Worm (Caenorhabditis elegans) whole organism, L4 larva: ENCODE measurements around the gene try-1.

Experiments used
- T20F7.1 ChIP-seq: fragments of 200-800 bp; sonication (Bioruptor generic); optimal IDR thresholded peaks from 2 replicates; lab custom pipeline; 2018; ENCODE audit warnings: mild to moderate bottlenecking, missing genetic modification characterization, missing compliant biosample characterization
- Y105C5A.15 ChIP-seq: fragments of 200-800 bp; sonication (Bioruptor generic); IDR thresholded peaks from 2 replicates; pipeline ENCODE4 v1.3.6; 2022; ENCODE audit warnings: missing genetic modification characterization, missing compliant biosample characterization
- Y5F2A.4 ChIP-seq: fragments of 200-800 bp; sonication (Bioruptor generic); optimal IDR thresholded peaks from 2 replicates; lab custom pipeline; 2018; ENCODE audit warnings: mild to moderate bottlenecking, missing genetic modification characterization, missing compliant biosample characterization
- Y75B8A.6 ChIP-seq: fragments of 200-800 bp; sonication (Bioruptor generic); IDR thresholded peaks from 2 replicates; pipeline ENCODE4 v1.3.6; 2022; ENCODE audit warnings: missing genetic modification reagents, missing genetic modification characterization, missing compliant biosample characterization
- aha-1 ChIP-seq: fragments of 150-350 bp; peaks from one replicate; lab custom pipeline; 2014; ENCODE audit warnings: missing biosample characterization, missing genetic modification characterization
- aly-2 ChIP-seq: sonication (generic microtip); optimal IDR thresholded peaks from 2 replicates; lab custom pipeline; 2018; ENCODE audit warnings: missing biosample characterization, missing genetic modification characterization
- ceh-20 ChIP-seq: fragments of 200-800 bp; sonication (Bioruptor generic); IDR thresholded peaks from 2 replicates; pipeline ENCODE4 v1.3.6; 2022; ENCODE audit warnings: missing genetic modification reagents, missing genetic modification characterization, missing compliant biosample characterization
- ceh-28 ChIP-seq: fragments of 150-350 bp; optimal IDR thresholded peaks from 2 replicates; lab custom pipeline; 2014; ENCODE audit warnings: missing biosample characterization, missing genetic modification reagents, missing genetic modification characterization
- ceh-62 ChIP-seq: sonication (generic microtip); optimal IDR thresholded peaks from 2 replicates; lab custom pipeline; 2017; ENCODE audit warnings: missing biosample characterization, missing genetic modification characterization
- ctbp-1 ChIP-seq: fragments of 200-800 bp; sonication (Bioruptor generic); IDR thresholded peaks from 2 replicates; pipeline ENCODE4 v1.3.6; 2022; ENCODE audit warnings: missing genetic modification reagents, missing genetic modification characterization, missing compliant biosample characterization
- daf-16 ChIP-seq, 3 experiments: sonication (generic microtip); optimal IDR thresholded peaks; 2 replicates each; lab custom pipeline; 2016 to 2017; ENCODE audit warnings: missing genetic modification characterization in 3 of 3, missing genetic modification reagents in 3 of 3, mild to moderate bottlenecking in 2 of 3, missing compliant biosample characterization in 2 of 3, missing biosample characterization in 1 of 3, moderate library complexity in 1 of 3
- dmd-6 ChIP-seq: fragments of 200-800 bp; sonication (Bioruptor generic); IDR thresholded peaks from 2 replicates; pipeline ENCODE4 v1.3.6; 2022; ENCODE audit warnings: missing genetic modification reagents, missing genetic modification characterization, missing compliant biosample characterization
- dve-1 ChIP-seq: sonication (generic microtip); optimal IDR thresholded peaks from 2 replicates; lab custom pipeline; 2017; ENCODE audit warnings: antibody characterized with exemption, mild to moderate bottlenecking, missing genetic modification characterization, missing compliant biosample characterization; ENCODE audit not compliant: insufficient read depth
- egl-43 ChIP-seq: fragments of 200-800 bp; sonication (Bioruptor generic); IDR thresholded peaks from 2 replicates; pipeline ENCODE4 v1.3.6; 2022; ENCODE audit warnings: missing genetic modification reagents, missing genetic modification characterization, missing compliant biosample characterization
- fkh-10 ChIP-seq: fragments of 150-350 bp; optimal IDR thresholded peaks from 2 replicates; lab custom pipeline; 2014; ENCODE audit warnings: missing biosample characterization, missing genetic modification reagents, missing genetic modification characterization
- hif-1 ChIP-seq, 2 experiments: sonication (generic microtip); optimal IDR thresholded peaks; 2 replicates each; lab custom pipeline; 2016 to 2017; ENCODE audit warnings: missing compliant biosample characterization in 2 of 2, missing genetic modification characterization in 2 of 2, missing genetic modification reagents in 2 of 2, missing genotype in 2 of 2, mild to moderate bottlenecking in 1 of 2
- hlh-11 ChIP-seq: fragments of 200-800 bp; sonication (Bioruptor generic); optimal IDR thresholded peaks from 2 replicates; lab custom pipeline; 2018; ENCODE audit warnings: mild to moderate bottlenecking, missing genetic modification characterization, missing compliant biosample characterization
- hlh-30 ChIP-seq: sonication (generic microtip); optimal IDR thresholded peaks from 2 replicates; lab custom pipeline; 2017; ENCODE audit warnings: antibody characterized with exemption, mild to moderate bottlenecking, missing genetic modification characterization, missing compliant biosample characterization; ENCODE audit not compliant: insufficient read depth
- lin-38 ChIP-seq: fragments of 200-800 bp; sonication (Bioruptor generic); IDR thresholded peaks from 2 replicates; pipeline ENCODE4 v1.3.6; 2022; ENCODE audit warnings: missing genetic modification reagents, missing genetic modification characterization, missing compliant biosample characterization
- lin-39 ChIP-seq: fragments of 150-350 bp; optimal IDR thresholded peaks from 2 replicates; lab custom pipeline; 2014; ENCODE audit warnings: missing biosample characterization, missing genetic modification reagents, missing genetic modification characterization
- lir-3 ChIP-seq: sonication (generic microtip); optimal IDR thresholded peaks from 2 replicates; lab custom pipeline; 2016; ENCODE audit warnings: mild to moderate bottlenecking, missing genetic modification characterization, missing compliant biosample characterization
- lsy-2 ChIP-seq, 2 experiments: fragments of 150-350 bp in 1 of 2; sonication (generic microtip) in 1 of 2; optimal IDR thresholded peaks; 2 replicates each; lab custom pipeline; 2014 to 2017; ENCODE audit warnings: missing biosample characterization in 2 of 2, missing genetic modification characterization in 2 of 2
- mdl-1 ChIP-seq, 2 experiments: fragments of 150-350 bp in 1 of 2; sonication (generic microtip) in 1 of 2; optimal IDR thresholded peaks; 2 replicates each; lab custom pipeline; 2014 to 2017; ENCODE audit warnings: missing biosample characterization in 2 of 2, missing genetic modification characterization in 2 of 2
- mep-1 ChIP-seq: fragments of 150-350 bp; sonication (generic microtip); optimal IDR thresholded peaks from 3 replicates; lab custom pipeline; 2014; ENCODE audit warnings: missing biosample characterization, missing genetic modification characterization
- mes-2 ChIP-seq: sonication (generic microtip); optimal IDR thresholded peaks from 2 replicates; lab custom pipeline; 2016; ENCODE audit warnings: missing genotype, mild to moderate bottlenecking, missing genetic modification characterization, missing compliant biosample characterization; ENCODE audit not compliant: poor library complexity, severe bottlenecking
- mxl-2 ChIP-seq: fragments of 200-800 bp; sonication (Bioruptor generic); conservative IDR thresholded peaks from 2 replicates; pipeline ENCODE4 v1.3.6; 2022; ENCODE audit warnings: missing genetic modification reagents, missing genetic modification characterization, missing compliant biosample characterization
- mxl-3 ChIP-seq: fragments of 200-800 bp; sonication (Bioruptor generic); optimal IDR thresholded peaks from 2 replicates; lab custom pipeline; 2018; ENCODE audit warnings: mild to moderate bottlenecking, missing genetic modification characterization, missing compliant biosample characterization
- nhr-111 ChIP-seq: fragments of 200-800 bp; sonication (Bioruptor generic); optimal IDR thresholded peaks from 2 replicates; lab custom pipeline; 2018; ENCODE audit warnings: mild to moderate bottlenecking, missing genetic modification characterization, missing compliant biosample characterization
- nhr-237 ChIP-seq: sonication (generic microtip); optimal IDR thresholded peaks from 2 replicates; lab custom pipeline; 2017; ENCODE audit warnings: missing biosample characterization, missing genetic modification characterization
- nhr-28 ChIP-seq: fragments of 150-350 bp; optimal IDR thresholded peaks from 2 replicates; lab custom pipeline; 2014; ENCODE audit warnings: missing biosample characterization, missing genetic modification characterization
- nhr-6 ChIP-seq: fragments of 150-350 bp; optimal IDR thresholded peaks from 2 replicates; lab custom pipeline; 2014; ENCODE audit warnings: missing biosample characterization, missing genetic modification characterization
- nhr-77 ChIP-seq: fragments of 150-350 bp; optimal IDR thresholded peaks from 2 replicates; lab custom pipeline; 2014; ENCODE audit warnings: missing biosample characterization, missing genetic modification characterization
- pha-4 ChIP-seq, 2 experiments: fragments of 150-350 bp in 1 of 2; fragments of 200-800 bp in 1 of 2; sonication (Bioruptor generic) in 1 of 2; IDR thresholded peaks in 1 of 2; optimal IDR thresholded peaks in 1 of 2; 2 replicates each; pipeline versions ENCODE4 v1.3.6 to Lab custom; 2014 to 2022; ENCODE audit warnings: missing genetic modification characterization in 2 of 2, missing genetic modification reagents in 2 of 2, missing biosample characterization in 1 of 2, missing compliant biosample characterization in 1 of 2
- sdz-12 ChIP-seq: fragments of 200-800 bp; sonication (Bioruptor generic); optimal IDR thresholded peaks from 2 replicates; lab custom pipeline; 2018; ENCODE audit warnings: mild to moderate bottlenecking, missing genetic modification characterization, missing compliant biosample characterization
- snpc-1.2 ChIP-seq: fragments of 200-800 bp; sonication (Bioruptor generic); IDR thresholded peaks from 2 replicates; pipeline ENCODE4 v1.3.6; 2022; ENCODE audit warnings: missing genetic modification reagents, missing genetic modification characterization, missing compliant biosample characterization
- unc-62 ChIP-seq, 3 experiments: fragments of 150-350 bp in 1 of 3; sonication (generic microtip); optimal IDR thresholded peaks in 2 of 3; peaks in 1 of 3; 1 replicate in 1 of 3; 2 replicates in 2 of 3; lab custom pipeline; 2014 to 2017; ENCODE audit warnings: missing biosample characterization in 3 of 3, missing genetic modification characterization in 3 of 3, missing genetic modification reagents in 3 of 3, missing genotype in 1 of 3
- vab-7 ChIP-seq: fragments of 200-800 bp; sonication (Bioruptor generic); IDR thresholded peaks from 2 replicates; pipeline ENCODE4 v1.3.6; 2022; ENCODE audit warnings: missing genetic modification reagents, missing genetic modification characterization, missing compliant biosample characterization
- zag-1 ChIP-seq: fragments of 150-350 bp; optimal IDR thresholded peaks from 2 replicates; lab custom pipeline; 2014; ENCODE audit warnings: missing biosample characterization, missing genetic modification characterization
- zip-11 ChIP-seq: fragments of 200-800 bp; sonication (Bioruptor generic); IDR thresholded peaks from 2 replicates; pipeline ENCODE4 v1.3.6; 2022; ENCODE audit warnings: missing genetic modification characterization, missing compliant biosample characterization

Gene try-1

DNA sequence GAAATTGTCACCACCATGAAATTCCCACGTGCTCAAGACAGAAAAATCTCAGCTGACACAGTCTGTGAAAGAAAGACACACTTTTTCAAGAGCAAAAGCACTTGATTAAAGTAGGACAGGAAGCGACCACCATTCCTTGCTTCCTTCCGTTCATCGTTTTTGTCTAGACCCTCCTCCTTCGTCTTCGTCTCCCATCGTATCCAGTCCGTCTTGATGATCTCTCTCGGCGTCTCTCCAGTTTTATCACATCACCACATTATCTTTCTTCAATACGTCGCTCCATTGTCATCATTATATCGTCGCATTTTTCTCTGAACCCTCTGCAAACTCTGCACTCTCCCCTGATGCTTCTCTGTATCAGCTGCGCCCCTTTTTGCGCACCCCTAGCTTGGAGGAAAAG lies 41.2 kb downstream of the try-1 start:
- TF ChIP-seq nhr-28 (tag; lab: Kevin White, UChicago) (peak; percentile 32), Y105C5A.15 (GFP tag; lab: Robert Waterston, UW) (no peak), lir-3 (tag; lab: Kevin White, UChicago) (no peak), dmd-6 (GFP tag; lab: Robert Waterston, UW) (0 out of 2 replicates have a peak, but pooled peaks have one; percentile 13), egl-43 (GFP tag; lab: Robert Waterston, UW) (peak; percentile 29; the same call in 1 of the 2 replicates), aha-1 (tag; lab: Kevin White, UChicago) (peak; percentile 37), zag-1 (tag; lab: Kevin White, UChicago) (no peak), mxl-2 (GFP tag; lab: Robert Waterston, UW) (no peak), mes-2 (tag; lab: Kevin White, UChicago) (peak; percentile 2), unc-62 (GFP tag; optimal IDR thresholded peaks at IDR 0.05 in 1 of 2; lab: Kevin White, UChicago) (peak in 1 of 2 experiments; percentile 70), unc-62 (tag; optimal IDR thresholded peaks at IDR 0.05; lab: Kevin White, UChicago) (no peak), ceh-28 (tag; lab: Kevin White, UChicago) (no peak), fkh-10 (GFP tag; lab: Kevin White, UChicago) (no peak), zip-11 (GFP tag; lab: Robert Waterston, UW) (no peak), Y5F2A.4 (GFP tag; lab: Kevin White, UChicago) (no peak), ceh-20 (GFP tag; lab: Robert Waterston, UW) (peak; percentile 14; the same call in 1 of the 2 replicates), mep-1 (tag; lab: Kevin White, UChicago) (no peak), daf-16 (GFP tag; optimal IDR thresholded peaks at IDR 0.05; lab: Kevin White, UChicago) (no peak), daf-16 (tag; optimal IDR thresholded peaks at IDR 0.05; lab: Kevin White, UChicago) (no peak), sdz-12 (GFP tag; lab: Kevin White, UChicago) (no peak), mdl-1 (tag; optimal IDR thresholded peaks at IDR 0.05; lab: Kevin White, UChicago) (peak in 1 of 2 experiments; percentile 22), lsy-2 (tag; optimal IDR thresholded peaks at IDR 0.05; lab: Kevin White, UChicago) (peak in 1 of 2 experiments; percentile 16), pha-4 (GFP tag; IDR thresholded peaks at IDR 0.05; lab: Robert Waterston, UW) (no peak), pha-4 (tag; optimal IDR thresholded peaks at IDR 0.05; lab: Kevin White, UChicago) (no peak), nhr-237 (tag; lab: Kevin White, UChicago) (no peak), mxl-3 (GFP tag; lab: Kevin White, UChicago) (peak; percentile 24), vab-7 (GFP tag; lab: Robert Waterston, UW) (no peak), aly-2 (tag; lab: Kevin White, UChicago) (no peak), hlh-11 (tag; lab: Kevin White, UChicago) (peak; percentile 59), ceh-62 (no peak), lin-38 (GFP tag; lab: Robert Waterston, UW) (no peak), nhr-6 (tag; lab: Kevin White, UChicago) (no peak), ctbp-1 (0 out of 2 replicates have a peak, but pooled peaks have one; percentile 48), T20F7.1 (GFP tag; lab: Kevin White, UChicago) (no peak), hlh-30 (tag; lab: Kevin White, UChicago) (peak; percentile 68), nhr-111 (GFP tag; lab: Kevin White, UChicago) (no peak)

DNA sequence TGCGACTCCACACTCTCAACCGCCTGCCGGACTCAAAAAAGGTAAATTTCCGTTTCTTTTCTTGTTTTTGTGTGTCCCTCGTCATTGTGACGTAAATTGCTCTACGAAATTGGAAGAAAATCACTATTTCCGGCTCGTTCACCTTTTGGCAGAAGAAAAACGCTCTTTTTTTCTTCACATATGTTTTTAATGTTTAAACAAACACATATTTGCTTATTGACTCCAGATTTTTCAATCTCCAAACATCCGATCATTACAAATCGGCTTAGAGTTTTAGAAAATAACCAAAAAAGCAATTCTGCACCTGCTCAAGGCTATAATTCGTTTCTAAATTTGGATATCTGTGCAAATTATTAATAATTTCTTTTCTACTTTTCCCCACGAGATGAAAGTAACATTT lies 43.4 kb downstream of the try-1 start:
- TF ChIP-seq nhr-77 (tag; lab: Kevin White, UChicago) (no peak), Y75B8A.6 (GFP tag; lab: Robert Waterston, UW) (0 out of 2 replicates have a peak, but pooled peaks have one; percentile 13)

- TF ChIP-seq hif-1 (tag; optimal IDR thresholded peaks at IDR 0.05; lab: Kevin White, UChicago), result no peak
- 0 out of 2 replicates have a peak, but pooled peaks have one; percentile 36 for TF ChIP-seq snpc-1.2 (GFP tag; lab: Robert Waterston, UW)
- TF ChIP-seq T20F7.1 (GFP tag; lab: Kevin White, UChicago), result no peak
- no peak for TF ChIP-seq dve-1 (tag; lab: Kevin White, UChicago)
- TF ChIP-seq ctbp-1, result no peak
- TF ChIP-seq mdl-1 (tag; optimal IDR thresholded peaks at IDR 0.05; lab: Kevin White, UChicago), result no peak
- TF ChIP-seq lin-39 (tag; lab: Kevin White, UChicago), result no peak
Observed at ce11 chrII:4905331-4905730, 44.0 kb downstream of the try-1 start.
